Worm (Caenorhabditis elegans) whole organism, L4 larva: ENCODE measurements around the gene F07F6.2.

Experiments
- attf-4 ChIP-seq: sonication (generic microtip); optimal IDR thresholded peaks from 3 replicates; lab custom pipeline; 2017; ENCODE audit warnings: missing biosample characterization, missing genetic modification characterization
- ceh-82 ChIP-seq: sonication (generic microtip); optimal IDR thresholded peaks from 2 replicates; lab custom pipeline; 2017; ENCODE audit warnings: missing biosample characterization, missing genetic modification characterization
- cey-2 ChIP-seq: sonication (generic microtip); optimal IDR thresholded peaks from 3 replicates; lab custom pipeline; 2017; ENCODE audit warnings: missing genetic modification characterization, mild to moderate bottlenecking, missing compliant biosample characterization, antibody characterized with exemption, borderline replicate concordance; ENCODE audit not compliant: insufficient read depth
- hif-1 ChIP-seq, 2 experiments: sonication (generic microtip); optimal IDR thresholded peaks; 2 replicates each; lab custom pipeline; 2016 to 2017; ENCODE audit warnings: missing compliant biosample characterization in 2 of 2, missing genetic modification characterization in 2 of 2, missing genetic modification reagents in 2 of 2, missing genotype in 2 of 2, mild to moderate bottlenecking in 1 of 2
- nhr-28 ChIP-seq: fragments of 150-350 bp; optimal IDR thresholded peaks from 2 replicates; lab custom pipeline; 2014; ENCODE audit warnings: missing biosample characterization, missing genetic modification characterization
- skn-1 ChIP-seq: fragments of 150-350 bp; optimal IDR thresholded peaks from 2 replicates; lab custom pipeline; 2014; ENCODE audit warnings: missing biosample characterization, missing genetic modification characterization
- snpc-4 ChIP-seq: fragments of 150-350 bp; optimal IDR thresholded peaks from 2 replicates; lab custom pipeline; 2014; ENCODE audit warnings: missing biosample characterization, missing genetic modification characterization
- zip-11 ChIP-seq: fragments of 200-800 bp; sonication (Bioruptor generic); IDR thresholded peaks from 2 replicates; pipeline ENCODE4 v1.3.6; 2022; ENCODE audit warnings: missing genetic modification characterization, missing compliant biosample characterization

ce11 chrII:5453547-5453946, 23.5 kb downstream of the F07F6.2 start, which contains the start of gene dhs-5:
- TF ChIP-seq snpc-4 (tag; lab: Kevin White, UChicago), result no peak
- no peak for TF ChIP-seq skn-1 (tag; lab: Kevin White, UChicago)
- no peak for TF ChIP-seq ceh-82 (tag; lab: Kevin White, UChicago)
- no peak for TF ChIP-seq cey-2 (tag; lab: Kevin White, UChicago)
- TF ChIP-seq attf-4 (tag; lab: Kevin White, UChicago), result no peak
- TF ChIP-seq nhr-28 (tag; lab: Kevin White, UChicago), result no peak
- TF ChIP-seq zip-11 (GFP tag; lab: Robert Waterston, UW), result no peak
- TF ChIP-seq hif-1 (tag; optimal IDR thresholded peaks at IDR 0.05; lab: Kevin White, UChicago), result no peak
